Worm (Caenorhabditis elegans) whole organism, L4 larva: Measurements from ENCODE around the gene K09H11.9.

Source experiments
- F49E8.2 ChIP-seq: sonication (generic microtip); optimal IDR thresholded peaks from 2 replicates; lab custom pipeline; 2016; ENCODE audit warnings: missing compliant biosample characterization, mild to moderate bottlenecking, missing genetic modification characterization, borderline replicate concordance
- ceh-28 ChIP-seq: fragments of 150-350 bp; optimal IDR thresholded peaks from 2 replicates; lab custom pipeline; 2014; ENCODE audit warnings: missing biosample characterization, missing genetic modification reagents, missing genetic modification characterization
- daf-12 ChIP-seq: fragments of 150-350 bp; optimal IDR thresholded peaks from 2 replicates; lab custom pipeline; 2014; ENCODE audit warnings: missing biosample characterization, missing genetic modification reagents, missing genetic modification characterization
- dpl-1 ChIP-seq: fragments of 150-350 bp; optimal IDR thresholded peaks from 2 replicates; lab custom pipeline; 2014; ENCODE audit warnings: missing biosample characterization, missing genetic modification reagents, missing genetic modification characterization
- lin-13 ChIP-seq: fragments of 150-350 bp; optimal IDR thresholded peaks from 2 replicates; lab custom pipeline; 2014; ENCODE audit warnings: missing biosample characterization, missing genetic modification reagents, missing genetic modification characterization
- lsy-2 ChIP-seq, 2 experiments: fragments of 150-350 bp in 1 of 2; sonication (generic microtip) in 1 of 2; optimal IDR thresholded peaks; 2 replicates each; lab custom pipeline; 2014 to 2017; ENCODE audit warnings: missing biosample characterization in 2 of 2, missing genetic modification characterization in 2 of 2
- mxl-2 ChIP-seq: fragments of 200-800 bp; sonication (Bioruptor generic); conservative IDR thresholded peaks from 2 replicates; pipeline ENCODE4 v1.3.6; 2022; ENCODE audit warnings: missing genetic modification reagents, missing genetic modification characterization, missing compliant biosample characterization
- pha-4 ChIP-seq, 2 experiments: fragments of 150-350 bp in 1 of 2; fragments of 200-800 bp in 1 of 2; sonication (Bioruptor generic) in 1 of 2; IDR thresholded peaks in 1 of 2; optimal IDR thresholded peaks in 1 of 2; 2 replicates each; pipeline versions ENCODE4 v1.3.6 to Lab custom; 2014 to 2022; ENCODE audit warnings: missing genetic modification characterization in 2 of 2, missing genetic modification reagents in 2 of 2, missing biosample characterization in 1 of 2, missing compliant biosample characterization in 1 of 2
- snpc-4 ChIP-seq: fragments of 150-350 bp; optimal IDR thresholded peaks from 2 replicates; lab custom pipeline; 2014; ENCODE audit warnings: missing biosample characterization, missing genetic modification characterization

DNA sequence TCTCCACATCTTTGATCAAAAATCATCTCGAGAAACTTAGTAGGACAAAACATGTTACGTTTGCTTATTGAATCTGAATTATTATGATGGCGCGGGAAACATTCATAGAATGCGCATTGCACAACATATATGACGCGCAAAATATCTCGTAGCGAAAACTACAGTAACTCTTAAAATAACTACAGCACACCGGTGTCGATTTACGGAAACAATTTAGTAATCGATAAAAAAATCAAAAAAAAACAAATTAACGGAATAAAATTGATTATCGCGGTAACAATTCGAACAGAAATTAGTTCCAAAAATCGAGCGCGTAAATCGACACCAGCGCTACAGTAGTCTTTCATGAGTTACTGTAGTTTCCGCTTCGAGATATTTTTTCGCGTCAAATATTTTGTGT, 5.7 kb upstream of the K09H11.9 start:
- no peak for TF ChIP-seq ceh-28
- TF ChIP-seq lin-13: no peak
- no peak for TF ChIP-seq mxl-2
- no peak for TF ChIP-seq snpc-4
- no peak for TF ChIP-seq pha-4 (GFP tag; IDR thresholded peaks at IDR 0.05; lab: Robert Waterston, UW)
- TF ChIP-seq pha-4 (tag; optimal IDR thresholded peaks at IDR 0.05; lab: Kevin White, UChicago): no peak
- no peak for TF ChIP-seq lsy-2 (tag; optimal IDR thresholded peaks at IDR 0.05; lab: Kevin White, UChicago)
- TF ChIP-seq F49E8.2 (tag; lab: Kevin White, UChicago): no peak
- no peak for TF ChIP-seq daf-12 (tag; lab: Kevin White, UChicago)
- no peak for TF ChIP-seq dpl-1
